Fruit fly (Drosophila melanogaster): ENCODE data around the gene Mco4.

Mco4 gene

dm6 chrX:17820252-17820651 is 35.7 kb downstream of the Mco4 start (continued):
- TF ChIP-seq CG6163 (GFP tag; IDR thresholded peaks at IDR 0.05) (no peak), fd59A (GFP tag; optimal IDR thresholded peaks at IDR 0.05) (no peak), topi (GFP tag; optimal IDR thresholded peaks at IDR 0.05) (no peak), CG1621 (tag; optimal IDR thresholded peaks at IDR 0.05) (no peak), Hr4 (GFP tag; optimal IDR thresholded peaks at IDR 0.05) (no peak), CG10631 (GFP tag; optimal IDR thresholded peaks at IDR 0.05) (no peak), cyc (GFP tag; optimal IDR thresholded peaks at IDR 0.05) (peak; percentile 25)

dm6 chrX:17819635-17820139 is 36.2 kb downstream of the Mco4 start, which contains the start of gene CG12986:
CG12986 (minus strand) TSS chrX:17819685.
- no peak for TF ChIP-seq pdm3 (GFP tag; optimal IDR thresholded peaks at IDR 0.05)
- TF ChIP-seq Eip78C (GFP tag), result no peak
- TF ChIP-seq CG16779 (tag; optimal IDR thresholded peaks at IDR 0.05), result no peak
- no peak for TF ChIP-seq CG11762 (GFP tag; optimal IDR thresholded peaks at IDR 0.05; ENCODE audit: insufficient read depth)
- TF ChIP-seq Smox (GFP tag; optimal IDR thresholded peaks at IDR 0.05), result no peak
- no peak for TF ChIP-seq acj6 (GFP tag; optimal IDR thresholded peaks at IDR 0.05)
- no peak for TF ChIP-seq Eip75B (GFP tag; optimal IDR thresholded peaks at IDR 0.05)
- no peak for TF ChIP-seq Eip93F (GFP tag; optimal IDR thresholded peaks at IDR 0.05)
- no peak for TF ChIP-seq Lpt (GFP tag; optimal IDR thresholded peaks at IDR 0.05)
- no peak for TF ChIP-seq CG6808 (GFP tag; optimal IDR thresholded peaks at IDR 0.05)
- TF ChIP-seq CG9139 (GFP tag; optimal IDR thresholded peaks at IDR 0.05), result no peak
- TF ChIP-seq CG8632 (GFP tag; optimal IDR thresholded peaks at IDR 0.05), result no peak

- TF ChIP-seq cyc (GFP tag; optimal IDR thresholded peaks at IDR 0.05) (peak; percentile 30), fd59A (GFP tag; optimal IDR thresholded peaks at IDR 0.05) (peak; percentile 26), CG11902 (GFP tag; optimal IDR thresholded peaks at IDR 0.05) (no peak), CG6792 (GFP tag; optimal IDR thresholded peaks at IDR 0.05) (peak; percentile 24), svp (GFP tag) (peak; percentile 84), CG3919 (GFP tag; optimal IDR thresholded peaks at IDR 0.05) (peak; percentile 2), Met (GFP tag; optimal IDR thresholded peaks at IDR 0.05) (peak; percentile 63), acj6 (GFP tag; optimal IDR thresholded peaks at IDR 0.05) (peak; percentile 10), Sox14 (GFP tag; optimal IDR thresholded peaks at IDR 0.05) (peak; percentile 31), CG32006 (GFP tag; optimal IDR thresholded peaks at IDR 0.05) (no peak), Gug (GFP tag; IDR thresholded peaks at IDR 0.05) (no peak), Hr39 (GFP tag; optimal IDR thresholded peaks at IDR 0.05) (peak; percentile 45), CG10631 (GFP tag; optimal IDR thresholded peaks at IDR 0.05) (peak; percentile 11), lz (GFP tag; optimal IDR thresholded peaks at IDR 0.05) (peak; percentile 44), Eip75B (GFP tag; optimal IDR thresholded peaks at IDR 0.05) (peak; percentile 42), Sox15 (GFP tag; optimal IDR thresholded peaks at IDR 0.05) (no peak), CG8119 (GFP tag; IDR thresholded peaks at IDR 0.05) (no peak), CG15336 (GFP tag; IDR thresholded peaks at IDR 0.05) (no peak), Ets96B (tag; optimal IDR thresholded peaks at IDR 0.05) (peak; percentile 21), esn (GFP tag; optimal IDR thresholded peaks at IDR 0.05) (peak; percentile 65), vri (GFP tag; optimal IDR thresholded peaks at IDR 0.05) (no peak), CG4318 (GFP tag; optimal IDR thresholded peaks at IDR 0.05) (no peak), achi (GFP tag; optimal IDR thresholded peaks at IDR 0.05) (peak; percentile 24), ss (GFP tag; optimal IDR thresholded peaks at IDR 0.05) (peak in 1 of 2 experiments; percentile 21), CG16779 (tag; optimal IDR thresholded peaks at IDR 0.05) (no peak), pdm3 (GFP tag; optimal IDR thresholded peaks at IDR 0.05) (peak; percentile 26), CG9139 (GFP tag; optimal IDR thresholded peaks at IDR 0.05) (no peak), CG11762 (GFP tag; optimal IDR thresholded peaks at IDR 0.05; ENCODE audit: insufficient read depth) (no peak), fd85E (GFP tag; optimal IDR thresholded peaks at IDR 0.05) (no peak), spab (GFP tag; optimal IDR thresholded peaks at IDR 0.05) (no peak), CG6808 (GFP tag; optimal IDR thresholded peaks at IDR 0.05) (peak; percentile 59), Sox102F (GFP tag; optimal IDR thresholded peaks at IDR 0.05) (peak; percentile 39), net (GFP tag; optimal IDR thresholded peaks at IDR 0.05) (no peak), dsx (GFP tag; optimal IDR thresholded peaks at IDR 0.05; ENCODE audit: poor library complexity, severe bottlenecking) (no peak), Hr38 (GFP tag; optimal IDR thresholded peaks at IDR 0.05) (no peak), CG6276 (GFP tag; optimal IDR thresholded peaks at IDR 0.05) (no peak), Smox (GFP tag; optimal IDR thresholded peaks at IDR 0.05) (peak; percentile 58), CG3032 (tag; optimal IDR thresholded peaks at IDR 0.05) (peak; percentile 55), eg (GFP tag; IDR thresholded peaks at IDR 0.05) (no peak)
These were observed 39.5 kb downstream of the Mco4 start for dm6 chrX:17816437-17816836.
